Worm (Caenorhabditis elegans) whole organism, young adult: ENCODE data around the gene C41A3.2.

Source experiments
- B0019.2 ChIP-seq: fragments of 200-800 bp; sonication (Bioruptor generic); conservative IDR thresholded peaks from 2 replicates; pipeline ENCODE4 v1.3.6; 2022; ENCODE audit warnings: missing genetic modification reagents, missing genetic modification characterization, missing compliant biosample characterization
- Y53G8AR.9 ChIP-seq: fragments of 200-800 bp; sonication (Bioruptor generic); conservative IDR thresholded peaks from 2 replicates; pipeline ENCODE4 v1.3.6; 2022; ENCODE audit warnings: missing genetic modification reagents, missing genetic modification characterization, missing compliant biosample characterization
- ama-1 ChIP-seq, 3 experiments: fragments of 150-350 bp in 1 of 3; sonication (generic microtip) in 2 of 3; optimal IDR thresholded peaks; 2 replicates each; lab custom pipeline; 2014 to 2018; ENCODE audit warnings: missing biosample characterization in 2 of 3, missing genetic modification characterization in 2 of 3, missing genetic modification reagents in 2 of 3
- athp-1 ChIP-seq: sonication (generic microtip); optimal IDR thresholded peaks from 2 replicates; lab custom pipeline; 2017; ENCODE audit warnings: mild to moderate bottlenecking, missing genetic modification characterization, missing compliant biosample characterization
- madf-3 ChIP-seq: fragments of 200-800 bp; sonication (Bioruptor generic); IDR thresholded peaks from 2 replicates; pipeline ENCODE4 v1.3.6; 2022; ENCODE audit warnings: missing genetic modification reagents, missing genetic modification characterization, missing compliant biosample characterization
- mcd-1 ChIP-seq: fragments of 200-800 bp; sonication (Bioruptor generic); IDR thresholded peaks from 2 replicates; pipeline ENCODE4 v1.3.6; 2022; ENCODE audit warnings: missing genetic modification reagents, missing genetic modification characterization, missing compliant biosample characterization
- nhr-80 ChIP-seq: sonication (generic microtip); optimal IDR thresholded peaks from 2 replicates; lab custom pipeline; 2016; ENCODE audit warnings: missing genetic modification characterization, missing compliant biosample characterization
- sea-2 ChIP-seq: fragments of 200-800 bp; sonication (Bioruptor generic); IDR thresholded peaks from 2 replicates; pipeline ENCODE4 v1.3.6; 2022; ENCODE audit warnings: missing genetic modification characterization, missing compliant biosample characterization
- tbx-9 ChIP-seq: sonication (generic microtip); optimal IDR thresholded peaks from 2 replicates; lab custom pipeline; 2016; ENCODE audit warnings: borderline replicate concordance, missing genetic modification characterization, inconsistent platforms, missing compliant biosample characterization
- unc-130 ChIP-seq: sonication (generic microtip); optimal IDR thresholded peaks from 2 replicates; lab custom pipeline; 2016; ENCODE audit warnings: missing genetic modification reagents, missing genetic modification characterization, missing compliant biosample characterization
- unc-62 ChIP-seq: fragments of 150-350 bp; optimal IDR thresholded peaks from 2 replicates; lab custom pipeline; 2014; ENCODE audit warnings: missing biosample characterization, missing genetic modification reagents, missing genetic modification characterization
- ztf-25 ChIP-seq: fragments of 200-800 bp; sonication (Bioruptor generic); IDR thresholded peaks from 2 replicates; pipeline ENCODE4 v1.3.6; 2022; ENCODE audit warnings: missing genetic modification reagents, missing genetic modification characterization, missing compliant biosample characterization
- ztf-3 ChIP-seq: fragments of 200-800 bp; sonication (Bioruptor generic); optimal IDR thresholded peaks from 2 replicates; lab custom pipeline; 2018; ENCODE audit warnings: mild to moderate bottlenecking, missing genetic modification characterization, missing compliant biosample characterization

DNA sequence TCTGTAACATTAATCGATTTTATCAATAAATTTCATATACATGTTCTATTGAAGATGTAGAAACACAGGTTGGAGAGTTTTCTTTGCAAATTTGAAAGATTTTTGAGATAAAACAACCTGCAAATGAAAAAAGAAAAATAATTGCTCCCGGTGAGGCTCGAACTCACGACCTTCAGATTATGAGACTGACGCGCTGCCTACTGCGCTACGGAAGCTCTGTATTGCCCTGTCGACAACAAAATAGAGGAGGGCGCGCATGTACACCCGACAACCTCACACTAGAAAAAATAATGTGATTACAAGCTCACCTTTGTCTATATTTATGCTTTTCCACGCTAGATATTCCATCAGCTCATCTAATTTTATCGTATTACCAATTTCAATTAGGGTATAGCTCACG lies 6.9 kb downstream of the C41A3.2 start:
- TF ChIP-seq madf-3 (GFP tag; lab: Robert Waterston, UW) (no peak), B0019.2 (GFP tag; lab: Robert Waterston, UW) (no peak), unc-130 (GFP tag; lab: Kevin White, UChicago) (no peak), tbx-9 (tag; lab: Kevin White, UChicago) (no peak), mcd-1 (GFP tag; lab: Robert Waterston, UW) (peak; percentile 48), ztf-3 (GFP tag; lab: Kevin White, UChicago) (no peak), athp-1 (no peak), ztf-25 (0 out of 2 replicates have a peak, but pooled peaks have one; percentile 51), sea-2 (GFP tag; lab: Robert Waterston, UW) (no peak), unc-62 (GFP tag; lab: Kevin White, UChicago) (no peak), ama-1 (optimal IDR thresholded peaks at IDR 0.05; lab: Kevin White, UChicago) (no peak), ama-1 (GFP tag; optimal IDR thresholded peaks at IDR 0.05; lab: Kevin White, UChicago) (no peak), nhr-80 (no peak), Y53G8AR.9 (no peak)
